Worm (Caenorhabditis elegans) whole organism, midembryonic: ENCODE results near the gene mai-1.

ENCODE experiments used
- T22C8.4 ChIP-seq: fragments of 200-800 bp; sonication (Bioruptor generic); IDR thresholded peaks from 2 replicates; pipeline ENCODE4 v1.3.6; 2022; ENCODE audit warnings: missing genetic modification characterization, missing compliant biosample characterization
- cog-1 ChIP-seq: sonication (generic microtip); optimal IDR thresholded peaks from 2 replicates; lab custom pipeline; 2016; ENCODE audit warnings: missing genetic modification characterization, missing compliant biosample characterization
- flt-1 ChIP-seq: fragments of 200-800 bp; sonication (Bioruptor generic); IDR thresholded peaks from 2 replicates; pipeline ENCODE4 v1.3.6; 2022; ENCODE audit warnings: missing genetic modification characterization, missing compliant biosample characterization
- klf-2 ChIP-seq: fragments of 200-800 bp; sonication (Bioruptor generic); conservative IDR thresholded peaks from 2 replicates; pipeline ENCODE4 v1.3.6; 2022; ENCODE audit warnings: missing genetic modification reagents, missing genetic modification characterization, missing compliant biosample characterization
- med-1 ChIP-seq: sonication (generic microtip); optimal IDR thresholded peaks from 2 replicates; lab custom pipeline; 2017; ENCODE audit warnings: missing genetic modification characterization, mild to moderate bottlenecking, missing compliant biosample characterization, antibody characterized with exemption, missing genetic modification reagents; ENCODE audit not compliant: insufficient read depth
- ref-1 ChIP-seq: fragments of 200-800 bp; sonication (Bioruptor generic); conservative IDR thresholded peaks from 2 replicates; pipeline ENCODE4 v1.3.6; 2022; ENCODE audit warnings: missing genetic modification reagents, missing genetic modification characterization, missing compliant biosample characterization
- tab-1 ChIP-seq: fragments of 200-800 bp; sonication (Bioruptor generic); IDR thresholded peaks from 2 replicates; pipeline ENCODE4 v1.3.6; 2022; ENCODE audit warnings: missing genetic modification characterization, missing compliant biosample characterization
- ztf-23 ChIP-seq: fragments of 200-800 bp; sonication (Bioruptor generic); IDR thresholded peaks from 2 replicates; pipeline ENCODE4 v1.3.6; 2022; ENCODE audit warnings: missing genetic modification reagents, missing genetic modification characterization, missing compliant biosample characterization
- ztf-29 ChIP-seq: fragments of 200-800 bp; sonication (Bioruptor generic); IDR thresholded peaks from 2 replicates; pipeline ENCODE4 v1.3.6; 2022; ENCODE audit warnings: missing genetic modification reagents, missing genetic modification characterization, missing compliant biosample characterization

The mai-1 gene

ce11 chrX:3117204-3117603 lies 815 bp upstream of the mai-1 start:
- TF ChIP-seq klf-2 (GFP tag; lab: Robert Waterston, UW) (no peak), tab-1 (GFP tag; lab: Robert Waterston, UW) (no peak), T22C8.4 (GFP tag; lab: Robert Waterston, UW) (no peak), ref-1 (GFP tag; lab: Robert Waterston, UW) (no peak), med-1 (GFP tag; lab: Kevin White, UChicago) (no peak), ztf-23 (GFP tag; lab: Robert Waterston, UW) (no peak), cog-1 (no peak)

- TF ChIP-seq ref-1 (GFP tag; lab: Robert Waterston, UW) = no peak
- no peak for TF ChIP-seq cog-1
- TF ChIP-seq klf-2 (GFP tag; lab: Robert Waterston, UW) = no peak
- no peak for TF ChIP-seq med-1 (GFP tag; lab: Kevin White, UChicago)
- no peak for TF ChIP-seq flt-1 (GFP tag; lab: Robert Waterston, UW)
- TF ChIP-seq tab-1 (GFP tag; lab: Robert Waterston, UW) = no peak
- no peak for TF ChIP-seq T22C8.4 (GFP tag; lab: Robert Waterston, UW)
Measured at ce11 chrX:3115134-3116032, 1.0 kb downstream of the mai-1 start.

ce11 chrX:3114306-3115133 lies 1.9 kb downstream of the mai-1 start, which contains the start of gene gpd-2:
Gene gpd-2, minus strand, starts transcription at chrX:3114689.
- TF ChIP-seq tab-1 (GFP tag; lab: Robert Waterston, UW) = no peak
- no peak for TF ChIP-seq ref-1 (GFP tag; lab: Robert Waterston, UW)
- no peak for TF ChIP-seq klf-2 (GFP tag; lab: Robert Waterston, UW)
- no peak for TF ChIP-seq med-1 (GFP tag; lab: Kevin White, UChicago)
- no peak for TF ChIP-seq flt-1 (GFP tag; lab: Robert Waterston, UW)
- no peak for TF ChIP-seq T22C8.4 (GFP tag; lab: Robert Waterston, UW)
- TF ChIP-seq ztf-23 (GFP tag; lab: Robert Waterston, UW) = no peak
- TF ChIP-seq cog-1 = no peak
- no peak for TF ChIP-seq ztf-29 (GFP tag; lab: Robert Waterston, UW)

ce11 chrX:3112946-3113427 lies 3.4 kb downstream of the mai-1 start, which contains the start of gene gpd-3:
Gene gpd-3, minus strand, starts transcription at chrX:3113341.
- TF ChIP-seq T22C8.4 (GFP tag; lab: Robert Waterston, UW) (no peak), cog-1 (no peak), med-1 (GFP tag; lab: Kevin White, UChicago) (no peak), ztf-29 (GFP tag; lab: Robert Waterston, UW) (no peak), ref-1 (GFP tag; lab: Robert Waterston, UW) (no peak), tab-1 (GFP tag; lab: Robert Waterston, UW) (no peak), flt-1 (GFP tag; lab: Robert Waterston, UW) (no peak), ztf-23 (GFP tag; lab: Robert Waterston, UW) (no peak), klf-2 (GFP tag; lab: Robert Waterston, UW) (no peak)

ce11 chrX:3111687-3112086 lies 4.7 kb downstream of the mai-1 start:
- TF ChIP-seq ztf-29 (GFP tag; lab: Robert Waterston, UW) (no peak), T22C8.4 (GFP tag; lab: Robert Waterston, UW) (no peak), cog-1 (no peak), flt-1 (GFP tag; lab: Robert Waterston, UW) (no peak), tab-1 (GFP tag; lab: Robert Waterston, UW) (no peak), med-1 (GFP tag; lab: Kevin White, UChicago) (no peak), ztf-23 (GFP tag; lab: Robert Waterston, UW) (no peak), ref-1 (GFP tag; lab: Robert Waterston, UW) (no peak), klf-2 (GFP tag; lab: Robert Waterston, UW) (no peak)

ce11 chrX:3111066-3111465 lies 5.3 kb downstream of the mai-1 start:
- TF ChIP-seq flt-1 (GFP tag; lab: Robert Waterston, UW) (no peak), klf-2 (GFP tag; lab: Robert Waterston, UW) (no peak)

- TF ChIP-seq tab-1 (GFP tag; lab: Robert Waterston, UW) (no peak), cog-1 (no peak), T22C8.4 (GFP tag; lab: Robert Waterston, UW) (no peak), ztf-29 (GFP tag; lab: Robert Waterston, UW) (no peak), ref-1 (GFP tag; lab: Robert Waterston, UW) (no peak), flt-1 (GFP tag; lab: Robert Waterston, UW) (no peak), med-1 (GFP tag; lab: Kevin White, UChicago) (no peak), klf-2 (GFP tag; lab: Robert Waterston, UW) (no peak), ztf-23 (GFP tag; lab: Robert Waterston, UW) (no peak)
Measured at ce11 chrX:3110576-3110975, 5.8 kb downstream of the mai-1 start, which contains the start of gene gpcp-1. Gene gpcp-1, minus strand, starts transcription at chrX:3110628.

- no peak for TF ChIP-seq ztf-23 (GFP tag; lab: Robert Waterston, UW)
- no peak for TF ChIP-seq klf-2 (GFP tag; lab: Robert Waterston, UW)
- TF ChIP-seq ztf-29 (GFP tag; lab: Robert Waterston, UW) = no peak
- TF ChIP-seq T22C8.4 (GFP tag; lab: Robert Waterston, UW) = no peak
- TF ChIP-seq ref-1 (GFP tag; lab: Robert Waterston, UW) = no peak
- TF ChIP-seq tab-1 (GFP tag; lab: Robert Waterston, UW) = no peak
- no peak for TF ChIP-seq med-1 (GFP tag; lab: Kevin White, UChicago)
- no peak for TF ChIP-seq flt-1 (GFP tag; lab: Robert Waterston, UW)
- TF ChIP-seq cog-1 = no peak
Measured at ce11 chrX:3108603-3109002, 7.8 kb downstream of the mai-1 start.
